Fruit fly (Drosophila melanogaster) whole organism, wandering third instar larva: Measurements from ENCODE around the gene betaCOP.

Source experiments
- Abd-B ChIP-seq: fragments of >200 bp; optimal IDR thresholded peaks from 2 replicates; lab custom pipeline; 2017; ENCODE audit warnings: missing biosample characterization, missing genetic modification characterization
- CG32264 ChIP-seq: fragments of 200-800 bp; sonication (Bioruptor generic); optimal IDR thresholded peaks from 2 replicates; lab custom pipeline; 2016; ENCODE audit warnings: missing biosample characterization, missing genetic modification characterization
- CG9705 ChIP-seq: fragments of 200-800 bp; sonication (Bioruptor generic); optimal IDR thresholded peaks from 2 replicates; lab custom pipeline; 2018; ENCODE audit warnings: missing biosample characterization, mild to moderate bottlenecking, missing genetic modification characterization
- CrebA ChIP-seq: fragments of 200-800 bp; sonication (Bioruptor generic); optimal IDR thresholded peaks from 2 replicates; lab custom pipeline; 2016; ENCODE audit warnings: missing biosample characterization, mild to moderate bottlenecking, missing genetic modification characterization, borderline replicate concordance
- Dfd ChIP-seq: fragments of >200 bp; optimal IDR thresholded peaks from 2 replicates; lab custom pipeline; 2017; ENCODE audit warnings: missing biosample characterization, missing genetic modification characterization
- Dif ChIP-seq: fragments of 200-275, 200-300 bp; sonication (Bioruptor generic); optimal IDR thresholded peaks from 2 replicates; lab custom pipeline; 2018; ENCODE audit warnings: missing biosample characterization, missing genetic modification characterization; ENCODE audit not compliant: partially characterized antibody
- GATAd ChIP-seq: sonication (Bioruptor generic); optimal IDR thresholded peaks from 2 replicates; lab custom pipeline; 2016; ENCODE audit warnings: missing biosample characterization, missing genetic modification characterization
- HLH106 ChIP-seq: fragments of 200-800 bp; optimal IDR thresholded peaks from 3 replicates; lab custom pipeline; 2019; ENCODE audit warnings: missing biosample characterization, mild to moderate bottlenecking, missing genetic modification characterization, moderate library complexity
- Hnf4 ChIP-seq: fragments of 200-800 bp; sonication (Bioruptor generic); optimal IDR thresholded peaks from 2 replicates; lab custom pipeline; 2016; ENCODE audit warnings: missing biosample characterization, mild to moderate bottlenecking, missing genetic modification characterization
- Hr78 ChIP-seq: fragments of >200 bp; optimal IDR thresholded peaks from 2 replicates; lab custom pipeline; 2017; ENCODE audit warnings: missing biosample characterization, missing genetic modification characterization
- Hr83 ChIP-seq: fragments of 200-300 bp; sonication (Bioruptor generic); optimal IDR thresholded peaks from 2 replicates; lab custom pipeline; 2016; ENCODE audit warnings: missing biosample characterization, mild to moderate bottlenecking, missing genetic modification characterization, moderate library complexity; ENCODE audit not compliant: poor library complexity, severe bottlenecking
- Jra ChIP-seq: sonication (Bioruptor generic); optimal IDR thresholded peaks from 2 replicates; lab custom pipeline; 2016; ENCODE audit warnings: missing biosample characterization, missing genetic modification characterization
- Mio ChIP-seq: sonication (Bioruptor generic); optimal IDR thresholded peaks from 2 replicates; lab custom pipeline; 2016; ENCODE audit warnings: missing biosample characterization, missing genetic modification characterization
- Myc ChIP-seq: fragments of >200 bp; optimal IDR thresholded peaks from 2 replicates; lab custom pipeline; 2017
- N ChIP-seq: fragments of >200 bp; optimal IDR thresholded peaks from 2 replicates; lab custom pipeline; 2018; ENCODE audit warnings: missing biosample characterization, missing external identifiers, missing genetic modification characterization
- OdsH ChIP-seq: fragments of 200-800 bp; sonication (Bioruptor generic); optimal IDR thresholded peaks from 2 replicates; lab custom pipeline; 2016; ENCODE audit warnings: missing biosample characterization, mild to moderate bottlenecking, missing genetic modification characterization
- Rel ChIP-seq, 2 experiments: fragments of 200-800 bp; sonication (Bioruptor generic) in 1 of 2; optimal IDR thresholded peaks; 2 replicates in 1 of 2; 3 replicates in 1 of 2; lab custom pipeline; 2016 to 2019; ENCODE audit warnings: mild to moderate bottlenecking in 2 of 2, missing biosample characterization in 2 of 2, missing genetic modification characterization in 2 of 2, moderate library complexity in 1 of 2
- Sp1 ChIP-seq: fragments of 200-800 bp; sonication (Bioruptor generic); optimal IDR thresholded peaks from 3 replicates; lab custom pipeline; 2019; ENCODE audit warnings: missing biosample characterization, mild to moderate bottlenecking, missing genetic modification characterization, moderate library complexity
- Vsx2 ChIP-seq: fragments of 200-300, 225-300 bp; sonication (Bioruptor generic); optimal IDR thresholded peaks from 2 replicates; lab custom pipeline; 2018; ENCODE audit warnings: missing biosample characterization, missing genetic modification characterization; ENCODE audit not compliant: partially characterized antibody
- br ChIP-seq: fragments of 200-800 bp; sonication (Bioruptor generic); optimal IDR thresholded peaks from 2 replicates; lab custom pipeline; 2016; ENCODE audit warnings: missing biosample characterization, missing genetic modification characterization
- brk ChIP-seq: fragments of 200-800 bp; sonication (Bioruptor generic); optimal IDR thresholded peaks from 2 replicates; lab custom pipeline; 2016; ENCODE audit warnings: missing biosample characterization, mild to moderate bottlenecking, missing genetic modification characterization
- dl ChIP-seq, 2 experiments: fragments of 175-275, 200-275 bp in 1 of 2; fragments of 200-275 bp in 1 of 2; sonication (Bioruptor generic); optimal IDR thresholded peaks; lab custom pipeline; 2018; ENCODE audit warnings: mild to moderate bottlenecking in 2 of 2, missing biosample characterization in 2 of 2, missing genetic modification characterization in 2 of 2, moderate library complexity in 2 of 2; ENCODE audit not compliant: partially characterized antibody in 2 of 2, insufficient read depth in 1 of 2
- dmrt93B ChIP-seq: fragments of 200-800 bp; sonication (Bioruptor generic); optimal IDR thresholded peaks from 2 replicates; lab custom pipeline; 2018; ENCODE audit warnings: missing biosample characterization, mild to moderate bottlenecking, missing genetic modification characterization
- dsf ChIP-seq: sonication (Bioruptor generic); optimal IDR thresholded peaks from 2 replicates; lab custom pipeline; 2016; ENCODE audit warnings: missing biosample characterization, missing genetic modification characterization, borderline replicate concordance
- ey ChIP-seq: fragments of 200-800 bp; sonication (Bioruptor generic); optimal IDR thresholded peaks from 2 replicates; lab custom pipeline; 2016; ENCODE audit warnings: missing biosample characterization, missing genetic modification characterization
- foxo ChIP-seq, 2 experiments: fragments of 200-800 bp; sonication (Bioruptor generic); optimal IDR thresholded peaks; 2 replicates in 1 of 2; 3 replicates in 1 of 2; lab custom pipeline; 2016 to 2017; ENCODE audit warnings: missing biosample characterization in 2 of 2, missing genetic modification characterization in 2 of 2
- fru ChIP-seq: fragments of 200-800 bp; sonication (Bioruptor generic); optimal IDR thresholded peaks from 3 replicates; lab custom pipeline; 2016; ENCODE audit warnings: missing biosample characterization, mild to moderate bottlenecking, missing genetic modification characterization
- h ChIP-seq: fragments of 200-800 bp; sonication (Bioruptor generic); optimal IDR thresholded peaks from 3 replicates; lab custom pipeline; 2016; ENCODE audit warnings: missing biosample characterization, mild to moderate bottlenecking, missing genetic modification characterization
- jim ChIP-seq: fragments of 175-275, 200-325 bp; sonication (Bioruptor generic); optimal IDR thresholded peaks from 2 replicates; lab custom pipeline; 2016; ENCODE audit warnings: missing biosample characterization, mild to moderate bottlenecking, missing genetic modification characterization
- lola ChIP-seq: fragments of >200 bp; optimal IDR thresholded peaks from 2 replicates; lab custom pipeline; 2017; ENCODE audit warnings: missing biosample characterization, missing genetic modification characterization
- pan ChIP-seq: fragments of >200 bp; optimal IDR thresholded peaks from 2 replicates; lab custom pipeline; 2017
- psq ChIP-seq: fragments of 200-800 bp; sonication (Bioruptor generic); optimal IDR thresholded peaks from 3 replicates; lab custom pipeline; 2017; ENCODE audit warnings: missing biosample characterization, mild to moderate bottlenecking, missing genetic modification characterization, moderate library complexity
- rgr ChIP-seq: fragments of 200-800 bp; sonication (Bioruptor generic); optimal IDR thresholded peaks from 3 replicates; lab custom pipeline; 2016; ENCODE audit warnings: missing biosample characterization, mild to moderate bottlenecking, missing genetic modification characterization
- sage ChIP-seq: fragments of 200-800 bp; sonication (Bioruptor generic); optimal IDR thresholded peaks from 2 replicates; lab custom pipeline; 2016; ENCODE audit warnings: missing biosample characterization, mild to moderate bottlenecking, missing genetic modification characterization
- sv ChIP-seq: fragments of 200-800 bp; sonication (Bioruptor generic); optimal IDR thresholded peaks from 3 replicates; lab custom pipeline; 2016; ENCODE audit warnings: missing biosample characterization, missing genetic modification characterization
- tai ChIP-seq: sonication (Bioruptor generic); optimal IDR thresholded peaks from 2 replicates; lab custom pipeline; 2016; ENCODE audit warnings: missing biosample characterization, missing genetic modification characterization
- usp ChIP-seq: fragments of >200 bp; optimal IDR thresholded peaks from 2 replicates; lab custom pipeline; 2017; ENCODE audit warnings: missing biosample characterization, missing genetic modification characterization
- woc ChIP-seq: sonication (Bioruptor generic); optimal IDR thresholded peaks from 2 replicates; lab custom pipeline; 2016; ENCODE audit warnings: missing biosample characterization, mild to moderate bottlenecking, missing genetic modification characterization

The betaCOP gene

DNA sequence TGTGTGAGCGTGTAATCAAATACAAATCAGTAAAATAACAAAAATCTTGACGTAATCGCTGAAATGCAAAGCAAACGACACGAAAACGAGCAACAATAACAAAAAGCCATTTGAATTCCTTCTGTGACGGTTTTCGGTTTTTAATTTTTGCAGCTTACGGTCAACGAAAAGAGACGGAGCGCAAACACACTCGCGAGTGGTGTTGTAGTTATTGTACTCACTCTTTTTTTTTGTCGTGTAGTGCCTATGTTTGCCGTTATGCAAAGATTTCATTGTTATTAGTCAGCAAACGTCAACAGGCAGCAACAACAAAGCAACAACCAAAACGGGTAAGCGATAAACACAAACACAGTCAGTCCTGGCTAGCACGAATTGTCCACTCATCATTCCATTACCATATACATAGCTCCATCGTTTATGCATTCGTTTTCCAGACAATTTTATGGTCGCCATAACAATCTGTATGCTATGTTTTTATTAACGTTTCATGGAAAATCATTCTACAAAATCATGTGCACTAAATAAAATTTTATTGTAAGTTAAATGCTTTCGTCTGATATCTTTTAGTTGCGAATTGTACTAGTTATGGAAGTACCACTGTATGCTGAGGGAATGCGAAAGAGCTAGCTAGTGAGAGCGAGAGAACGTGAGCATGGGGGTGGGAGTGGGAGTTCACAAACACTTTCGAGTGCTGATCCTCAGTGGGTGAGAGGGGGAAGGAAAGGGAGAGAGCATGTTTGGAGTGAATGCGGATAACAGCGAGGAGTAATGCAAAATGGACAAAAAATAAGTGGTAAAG is 18.0 kb downstream of the betaCOP start:
- TF ChIP-seq OdsH (peak; percentile 55), N (GFP tag; lab: Kevin White, UChicago) (no peak), Hr78 (GFP tag; lab: Kevin White, UChicago) (no peak), usp (GFP tag; lab: Kevin White, UChicago) (no peak), brk (no peak), dmrt93B (GFP tag; lab: Kevin White, UChicago) (peak; percentile 76), psq (peak; percentile 73), Abd-B (GFP tag; lab: Kevin White, UChicago) (no peak), Jra (GFP tag; lab: Kevin White, UChicago) (peak; percentile 19), jim (GFP tag; lab: Kevin White, UChicago) (no peak), woc (peak; percentile 75), sv (GFP tag; lab: Kevin White, UChicago) (no peak), dsf (GFP tag; lab: Kevin White, UChicago) (no peak), Vsx2 (GFP tag; lab: Kevin White, UChicago) (no peak), Dif (GFP tag; lab: Kevin White, UChicago) (peak; percentile 52), Sp1 (GFP tag; lab: Kevin White, UChicago) (peak; percentile 86), h (GFP tag; lab: Kevin White, UChicago) (peak; percentile 83), pan (lab: Kevin White, UChicago) (no peak), Dfd (GFP tag; lab: Kevin White, UChicago) (no peak), Mio (GFP tag; lab: Kevin White, UChicago) (no peak), CrebA (no peak), rgr (GFP tag; lab: Kevin White, UChicago) (peak; percentile 70), fru (GFP tag; lab: Kevin White, UChicago) (peak; percentile 84), Myc (no peak), HLH106 (tag; lab: Kevin White, UChicago) (peak; percentile 92), dl (GFP tag; optimal IDR thresholded peaks at IDR 0.05; lab: Kevin White, UChicago; ENCODE audit: insufficient read depth in 1 of 2, partially characterized antibody in 2 of 2) (no peak), foxo (GFP tag; optimal IDR thresholded peaks at IDR 0.05; lab: Kevin White, UChicago) (peak; percentile 77 to 83), tai (GFP tag; lab: Kevin White, UChicago) (peak; percentile 2), Hr83 (no peak), CG32264 (peak; percentile 80), lola (GFP tag; lab: Kevin White, UChicago) (no peak), CG9705 (peak; percentile 76), GATAd (no peak), Hnf4 (GFP tag; lab: Kevin White, UChicago) (peak; percentile 63), ey (GFP tag; lab: Kevin White, UChicago) (peak; percentile 80), Rel (GFP tag; optimal IDR thresholded peaks at IDR 0.05; lab: Kevin White, UChicago) (peak; percentile 21), Rel (tag; optimal IDR thresholded peaks at IDR 0.05; lab: Kevin White, UChicago) (peak; percentile 77), sage (GFP tag; lab: Kevin White, UChicago) (no peak), br (GFP tag; lab: Kevin White, UChicago) (peak; percentile 82)

DNA sequence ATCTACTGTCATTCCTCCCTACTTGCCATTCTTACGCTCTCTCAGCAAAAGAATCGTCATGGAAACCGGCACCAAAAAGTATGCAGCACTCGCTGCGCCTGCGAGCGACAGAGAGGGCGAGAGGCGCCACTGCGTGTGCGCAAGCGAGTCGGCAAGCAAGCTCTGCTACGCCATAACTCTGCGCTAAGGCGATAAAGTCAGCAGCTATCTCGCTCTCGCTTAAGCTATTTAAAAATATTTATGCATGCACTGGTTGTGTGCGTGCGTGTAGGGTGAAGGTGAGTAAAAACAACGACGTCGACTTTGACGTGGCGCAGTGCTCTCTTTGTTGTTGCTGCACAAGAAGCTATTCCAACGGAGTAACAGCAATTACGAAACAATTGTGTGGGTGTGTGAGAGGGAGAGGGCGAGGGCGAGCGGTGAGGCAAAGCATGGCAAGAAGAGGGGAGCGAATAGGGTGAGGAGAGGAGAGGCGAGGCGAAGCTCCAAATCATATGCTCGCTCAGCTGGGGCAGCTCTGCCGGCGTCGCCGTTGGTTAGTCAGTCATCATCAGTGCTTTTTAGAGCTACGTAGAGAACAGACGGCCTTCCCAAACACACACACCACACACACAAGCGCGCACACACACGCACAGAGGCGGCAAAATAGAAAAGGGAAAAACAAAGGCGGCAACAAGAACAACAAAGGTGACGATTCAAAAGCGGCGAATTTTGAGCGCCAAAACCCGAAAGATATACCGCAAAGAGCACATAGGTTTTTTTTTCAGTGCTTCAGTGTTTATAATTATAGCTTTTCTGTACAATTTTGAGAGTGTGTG is 18.8 kb downstream of the betaCOP start, which contains the start of gene CrebB:
CrebB (plus strand) TSS at position 325 of the 818 bp plus-strand sequence.
- TF ChIP-seq fru (GFP tag; lab: Kevin White, UChicago) (peak; percentile 29), OdsH (peak; percentile 30), woc (no peak), Abd-B (GFP tag; lab: Kevin White, UChicago) (no peak), dl (GFP tag; optimal IDR thresholded peaks at IDR 0.05; lab: Kevin White, UChicago; ENCODE audit: insufficient read depth in 1 of 2, partially characterized antibody in 2 of 2) (peak in 1 of 2 experiments; percentile 15), Rel (GFP tag; optimal IDR thresholded peaks at IDR 0.05; lab: Kevin White, UChicago) (no peak), Rel (tag; optimal IDR thresholded peaks at IDR 0.05; lab: Kevin White, UChicago) (peak; percentile 46), br (GFP tag; lab: Kevin White, UChicago) (peak; percentile 56), foxo (GFP tag; optimal IDR thresholded peaks at IDR 0.05; lab: Kevin White, UChicago) (peak in 1 of 2 experiments; percentile 24), GATAd (no peak), CG9705 (no peak), Sp1 (GFP tag; lab: Kevin White, UChicago) (no peak), Dfd (GFP tag; lab: Kevin White, UChicago) (no peak), Hnf4 (GFP tag; lab: Kevin White, UChicago) (no peak), CrebA (peak; percentile 89), dsf (GFP tag; lab: Kevin White, UChicago) (no peak), sage (GFP tag; lab: Kevin White, UChicago) (no peak), jim (GFP tag; lab: Kevin White, UChicago) (no peak), Mio (GFP tag; lab: Kevin White, UChicago) (peak; percentile 51), psq (no peak), Hr78 (GFP tag; lab: Kevin White, UChicago) (no peak), Jra (GFP tag; lab: Kevin White, UChicago) (no peak), CG32264 (no peak), pan (lab: Kevin White, UChicago) (no peak), Hr83 (peak; percentile 63), sv (GFP tag; lab: Kevin White, UChicago) (no peak), Myc (no peak), lola (GFP tag; lab: Kevin White, UChicago) (no peak), h (GFP tag; lab: Kevin White, UChicago) (peak; percentile 56), N (GFP tag; lab: Kevin White, UChicago) (no peak), HLH106 (tag; lab: Kevin White, UChicago) (no peak), tai (GFP tag; lab: Kevin White, UChicago) (no peak), ey (GFP tag; lab: Kevin White, UChicago) (peak; percentile 52), brk (no peak), rgr (GFP tag; lab: Kevin White, UChicago) (peak; percentile 48), usp (GFP tag; lab: Kevin White, UChicago) (no peak)
